Worm (Caenorhabditis elegans) whole organism, L2 larva: ENCODE measurements around the gene mua-3.

Source experiments
- C34F6.9 ChIP-seq: fragments of 150-350 bp; optimal IDR thresholded peaks from 2 replicates; lab custom pipeline; 2014; ENCODE audit warnings: missing biosample characterization, missing genetic modification characterization
- F13H6.1 ChIP-seq: sonication (generic microtip); optimal IDR thresholded peaks from 2 replicates; lab custom pipeline; 2016; ENCODE audit warnings: missing genetic modification characterization, missing compliant biosample characterization
- R02D3.7 ChIP-seq: fragments of 150-350 bp; optimal IDR thresholded peaks from 2 replicates; lab custom pipeline; 2014; ENCODE audit warnings: missing biosample characterization, missing genetic modification characterization
- ZK546.5 ChIP-seq: sonication (generic microtip); optimal IDR thresholded peaks from 2 replicates; lab custom pipeline; 2017; ENCODE audit warnings: missing biosample characterization, missing genetic modification characterization
- aly-2 ChIP-seq: fragments of 150-350 bp; optimal IDR thresholded peaks from 2 replicates; lab custom pipeline; 2014; ENCODE audit warnings: missing biosample characterization, missing genetic modification characterization
- blmp-1 ChIP-seq: sonication (generic microtip); optimal IDR thresholded peaks from 2 replicates; lab custom pipeline; 2017; ENCODE audit warnings: missing genetic modification characterization, mild to moderate bottlenecking, missing compliant biosample characterization, antibody characterized with exemption, moderate library complexity; ENCODE audit not compliant: insufficient read depth
- ceh-82 ChIP-seq: fragments of 150-350 bp; optimal IDR thresholded peaks from 2 replicates; lab custom pipeline; 2014; ENCODE audit warnings: missing biosample characterization, missing genetic modification characterization
- crh-2 ChIP-seq: sonication (generic microtip); optimal IDR thresholded peaks from 2 replicates; lab custom pipeline; 2017; ENCODE audit warnings: missing biosample characterization, missing genetic modification characterization
- dmd-4 ChIP-seq: sonication (generic microtip); optimal IDR thresholded peaks from 2 replicates; lab custom pipeline; 2017; ENCODE audit warnings: missing biosample characterization, missing genetic modification characterization
- egl-27 ChIP-seq: sonication (generic microtip); optimal IDR thresholded peaks from 3 replicates; lab custom pipeline; 2017; ENCODE audit warnings: missing biosample characterization, missing genetic modification reagents, missing genetic modification characterization
- elt-1 ChIP-seq: fragments of 150-350 bp; optimal IDR thresholded peaks from 2 replicates; lab custom pipeline; 2014; ENCODE audit warnings: missing biosample characterization, missing genetic modification characterization
- elt-3 ChIP-seq: sonication (generic microtip); optimal IDR thresholded peaks from 2 replicates; lab custom pipeline; 2017; ENCODE audit warnings: missing biosample characterization, missing genetic modification characterization
- fos-1 ChIP-seq: fragments of 150-350 bp; optimal IDR thresholded peaks from 2 replicates; lab custom pipeline; 2014; ENCODE audit warnings: missing biosample characterization, missing genetic modification characterization
- gmeb-1 ChIP-seq: fragments of 150-350 bp; optimal IDR thresholded peaks from 2 replicates; lab custom pipeline; 2014; ENCODE audit warnings: missing biosample characterization, missing genetic modification characterization
- lin-13 ChIP-seq: fragments of 150-350 bp; optimal IDR thresholded peaks from 2 replicates; lab custom pipeline; 2014; ENCODE audit warnings: missing biosample characterization, missing genetic modification reagents, missing genetic modification characterization
- lsy-2 ChIP-seq, 2 experiments: fragments of 150-350 bp in 1 of 2; sonication (generic microtip) in 1 of 2; optimal IDR thresholded peaks; 2 replicates each; lab custom pipeline; 2014 to 2017; ENCODE audit warnings: missing biosample characterization in 2 of 2, missing genetic modification characterization in 2 of 2
- mab-5 ChIP-seq: fragments of 150-350 bp; optimal IDR thresholded peaks from 2 replicates; lab custom pipeline; 2014; ENCODE audit warnings: missing biosample characterization, missing genetic modification characterization
- mbf-1 ChIP-seq: sonication (generic microtip); optimal IDR thresholded peaks from 2 replicates; lab custom pipeline; 2017; ENCODE audit warnings: missing biosample characterization, missing genetic modification characterization
- nhr-11 ChIP-seq: fragments of 150-350 bp; optimal IDR thresholded peaks from 2 replicates; lab custom pipeline; 2014; ENCODE audit warnings: missing biosample characterization, missing genetic modification characterization
- nhr-12 ChIP-seq: fragments of 150-350 bp; optimal IDR thresholded peaks from 2 replicates; lab custom pipeline; 2014; ENCODE audit warnings: missing biosample characterization, missing genetic modification characterization
- nhr-129 ChIP-seq: fragments of 150-350 bp; optimal IDR thresholded peaks from 2 replicates; lab custom pipeline; 2014; ENCODE audit warnings: missing biosample characterization, missing genetic modification characterization
- nhr-21 ChIP-seq: fragments of 150-350 bp; optimal IDR thresholded peaks from 2 replicates; lab custom pipeline; 2014; ENCODE audit warnings: missing biosample characterization, missing genetic modification characterization
- nhr-23 ChIP-seq: fragments of 150-350 bp; optimal IDR thresholded peaks from 2 replicates; lab custom pipeline; 2014; ENCODE audit warnings: missing biosample characterization, missing genetic modification reagents, missing genetic modification characterization
- nhr-237 ChIP-seq: fragments of 150-350 bp; optimal IDR thresholded peaks from 2 replicates; lab custom pipeline; 2014; ENCODE audit warnings: missing biosample characterization, missing genetic modification characterization
- nhr-25 ChIP-seq: fragments of 150-350 bp; sonication (generic microtip); optimal IDR thresholded peaks from 3 replicates; lab custom pipeline; 2014; ENCODE audit warnings: missing biosample characterization, missing genetic modification characterization
- nhr-6 ChIP-seq: fragments of 150-350 bp; optimal IDR thresholded peaks from 2 replicates; lab custom pipeline; 2014; ENCODE audit warnings: missing biosample characterization, missing genetic modification characterization
- nhr-77 ChIP-seq: fragments of 150-350 bp; optimal IDR thresholded peaks from 2 replicates; lab custom pipeline; 2014; ENCODE audit warnings: missing biosample characterization, missing genetic modification characterization
- sem-4 ChIP-seq: fragments of 150-350 bp; optimal IDR thresholded peaks from 2 replicates; lab custom pipeline; 2014; ENCODE audit warnings: missing biosample characterization, missing genetic modification reagents, missing genetic modification characterization
- skn-1 ChIP-seq: sonication (generic microtip); optimal IDR thresholded peaks from 2 replicates; lab custom pipeline; 2017; ENCODE audit warnings: missing biosample characterization, missing genetic modification characterization
- sma-3 ChIP-seq: sonication (generic microtip); optimal IDR thresholded peaks from 2 replicates; lab custom pipeline; 2016; ENCODE audit warnings: missing genetic modification reagents, missing genetic modification characterization, missing compliant biosample characterization
- sma-9 ChIP-seq, 2 experiments: fragments of 150-350 bp in 1 of 2; sonication (generic microtip) in 1 of 2; optimal IDR thresholded peaks; 2 replicates each; lab custom pipeline; 2014 to 2016; ENCODE audit warnings: missing genetic modification characterization in 2 of 2, mild to moderate bottlenecking in 1 of 2, missing biosample characterization in 1 of 2, missing compliant biosample characterization in 1 of 2, missing genetic modification reagents in 1 of 2, moderate library complexity in 1 of 2
- snpc-4 ChIP-seq: fragments of 150-350 bp; optimal IDR thresholded peaks from 2 replicates; lab custom pipeline; 2014; ENCODE audit warnings: missing biosample characterization, missing genetic modification characterization
- unc-39 ChIP-seq: fragments of 150-350 bp; optimal IDR thresholded peaks from 2 replicates; lab custom pipeline; 2014; ENCODE audit warnings: missing biosample characterization, missing genetic modification characterization
- unc-55 ChIP-seq: fragments of 150-350 bp; sonication (generic microtip); optimal IDR thresholded peaks from 3 replicates; lab custom pipeline; 2014; ENCODE audit warnings: missing biosample characterization, missing genetic modification reagents, missing genetic modification characterization
- zag-1 ChIP-seq: fragments of 150-350 bp; optimal IDR thresholded peaks from 2 replicates; lab custom pipeline; 2014; ENCODE audit warnings: missing biosample characterization, missing genetic modification characterization

mua-3 gene

ce11 chrIII:10154993-10155392 lies 5.5 kb upstream of the mua-3 start:
- peak in 1 of 2 experiments; percentile 20 for TF ChIP-seq lsy-2 (tag; optimal IDR thresholded peaks at IDR 0.05; lab: Kevin White, UChicago)
- TF ChIP-seq F13H6.1 (tag; lab: Kevin White, UChicago): peak; percentile 39
- TF ChIP-seq ZK546.5 (tag; lab: Kevin White, UChicago): no peak
- peak; percentile 20 for TF ChIP-seq sma-9 (GFP tag; optimal IDR thresholded peaks at IDR 0.05; lab: Kevin White, UChicago)
- TF ChIP-seq sma-9 (tag; optimal IDR thresholded peaks at IDR 0.05; lab: Kevin White, UChicago): no peak

- TF ChIP-seq nhr-11 (tag; lab: Kevin White, UChicago) (no peak), sma-9 (GFP tag; optimal IDR thresholded peaks at IDR 0.05; lab: Kevin White, UChicago) (no peak), sma-9 (tag; optimal IDR thresholded peaks at IDR 0.05; lab: Kevin White, UChicago) (no peak), zag-1 (tag; lab: Kevin White, UChicago) (no peak), lsy-2 (tag; optimal IDR thresholded peaks at IDR 0.05; lab: Kevin White, UChicago) (no peak), fos-1 (tag; lab: Kevin White, UChicago) (no peak)
Measured at ce11 chrIII:10156269-10156668, 4.2 kb upstream of the mua-3 start.

ce11 chrIII:10170265-10170664 lies 9.8 kb downstream of the mua-3 start:
- no peak for TF ChIP-seq sem-4
- peak; percentile 7 for TF ChIP-seq nhr-21 (tag; lab: Kevin White, UChicago)
- TF ChIP-seq nhr-129 (tag; lab: Kevin White, UChicago): no peak
- no peak for TF ChIP-seq elt-1 (tag; lab: Kevin White, UChicago)
- TF ChIP-seq fos-1 (tag; lab: Kevin White, UChicago): peak; percentile 58
- no peak for TF ChIP-seq unc-55 (GFP tag; lab: Kevin White, UChicago)

ce11 chrIII:10178023-10178422 lies 17.5 kb downstream of the mua-3 start:
- no peak for TF ChIP-seq nhr-237 (tag; lab: Kevin White, UChicago)
- TF ChIP-seq nhr-21 (tag; lab: Kevin White, UChicago): no peak
- TF ChIP-seq C34F6.9: no peak
- no peak for TF ChIP-seq nhr-23 (tag; lab: Kevin White, UChicago)
- no peak for TF ChIP-seq aly-2 (tag; lab: Kevin White, UChicago)
- TF ChIP-seq dmd-4 (tag; lab: Kevin White, UChicago): no peak
- no peak for TF ChIP-seq lin-13 (GFP tag; lab: Kevin White, UChicago)

- TF ChIP-seq F13H6.1 (tag; lab: Kevin White, UChicago) (no peak), lin-13 (GFP tag; lab: Kevin White, UChicago) (no peak), nhr-237 (tag; lab: Kevin White, UChicago) (no peak), nhr-77 (tag; lab: Kevin White, UChicago) (no peak), nhr-6 (no peak), nhr-25 (tag; lab: Kevin White, UChicago) (no peak), snpc-4 (no peak)
Measured at ce11 chrIII:10178552-10178951, 18.1 kb downstream of the mua-3 start.

- no peak for TF ChIP-seq unc-55 (GFP tag; lab: Kevin White, UChicago)
- TF ChIP-seq gmeb-1 (tag; lab: Kevin White, UChicago): no peak
- no peak for TF ChIP-seq egl-27 (tag; lab: Kevin White, UChicago)
- TF ChIP-seq sem-4: no peak
- TF ChIP-seq blmp-1 (tag; lab: Kevin White, UChicago): no peak
- no peak for TF ChIP-seq sma-3 (GFP tag; lab: Kevin White, UChicago)
- no peak for TF ChIP-seq mbf-1 (tag; lab: Kevin White, UChicago)
- no peak for TF ChIP-seq aly-2 (tag; lab: Kevin White, UChicago)
- TF ChIP-seq mab-5 (tag; lab: Kevin White, UChicago): no peak
- TF ChIP-seq, all 48 proteins: peak for 0
Measured at ce11 chrIII:10179444-10179843, 18.9 kb downstream of the mua-3 start.

- no peak for TF ChIP-seq crh-2 (tag; lab: Kevin White, UChicago)
- no peak for TF ChIP-seq aly-2 (tag; lab: Kevin White, UChicago)
- no peak for TF ChIP-seq snpc-4
- TF ChIP-seq ceh-82: no peak
- no peak for TF ChIP-seq zag-1 (tag; lab: Kevin White, UChicago)
- no peak for TF ChIP-seq skn-1 (tag; lab: Kevin White, UChicago)
- TF ChIP-seq elt-1 (tag; lab: Kevin White, UChicago): no peak
- no peak for TF ChIP-seq nhr-12 (tag; lab: Kevin White, UChicago)
- TF ChIP-seq nhr-6: no peak
- TF ChIP-seq R02D3.7: no peak
- no peak for TF ChIP-seq elt-3
- no peak for TF ChIP-seq sem-4
- no peak for TF ChIP-seq nhr-21 (tag; lab: Kevin White, UChicago)
- TF ChIP-seq fos-1 (tag; lab: Kevin White, UChicago): no peak
- TF ChIP-seq unc-39 (tag; lab: Kevin White, UChicago): no peak
Measured at ce11 chrIII:10181868-10182267, 21.4 kb downstream of the mua-3 start.
